Worm (Caenorhabditis elegans) whole organism, L4 larva: ENCODE data around the gene C25G4.7.

ENCODE experiments used
- F10B5.3 ChIP-seq: sonication (generic microtip); optimal IDR thresholded peaks from 2 replicates; lab custom pipeline; 2016; ENCODE audit warnings: mild to moderate bottlenecking, missing genetic modification characterization, missing compliant biosample characterization
- F44E2.7 ChIP-seq: fragments of 200-800 bp; sonication (Bioruptor generic); IDR thresholded peaks from 2 replicates; pipeline ENCODE4 v2.1.2; 2022; ENCODE audit warnings: missing genetic modification characterization, missing compliant biosample characterization
- T26A8.4 ChIP-seq: fragments of 200-800 bp; sonication (Bioruptor generic); IDR thresholded peaks from 2 replicates; pipeline ENCODE4 v1.3.6; 2022; ENCODE audit warnings: missing genetic modification characterization, missing compliant biosample characterization
- Y5F2A.4 ChIP-seq: fragments of 200-800 bp; sonication (Bioruptor generic); optimal IDR thresholded peaks from 2 replicates; lab custom pipeline; 2018; ENCODE audit warnings: mild to moderate bottlenecking, missing genetic modification characterization, missing compliant biosample characterization
- ZK337.2 ChIP-seq: fragments of 200-800 bp; sonication (Bioruptor generic); IDR thresholded peaks from 2 replicates; pipeline ENCODE4 v1.3.6; 2022; ENCODE audit warnings: missing genetic modification reagents, missing genetic modification characterization, missing compliant biosample characterization
- aha-1 ChIP-seq: fragments of 150-350 bp; peaks from one replicate; lab custom pipeline; 2014; ENCODE audit warnings: missing biosample characterization, missing genetic modification characterization
- aly-2 ChIP-seq: sonication (generic microtip); optimal IDR thresholded peaks from 2 replicates; lab custom pipeline; 2018; ENCODE audit warnings: missing biosample characterization, missing genetic modification characterization
- ama-1 ChIP-seq: fragments of 150-350 bp; optimal IDR thresholded peaks from 2 replicates; lab custom pipeline; 2014; ENCODE audit warnings: inconsistent platforms, mixed read lengths
- ceh-20 ChIP-seq: fragments of 200-800 bp; sonication (Bioruptor generic); IDR thresholded peaks from 2 replicates; pipeline ENCODE4 v1.3.6; 2022; ENCODE audit warnings: missing genetic modification reagents, missing genetic modification characterization, missing compliant biosample characterization
- ceh-62 ChIP-seq: sonication (generic microtip); optimal IDR thresholded peaks from 2 replicates; lab custom pipeline; 2017; ENCODE audit warnings: missing biosample characterization, missing genetic modification characterization
- ceh-82 ChIP-seq: sonication (generic microtip); optimal IDR thresholded peaks from 2 replicates; lab custom pipeline; 2017; ENCODE audit warnings: missing biosample characterization, missing genetic modification characterization
- ces-1 ChIP-seq: fragments of 150-350 bp; sonication (generic microtip); optimal IDR thresholded peaks from 4 replicates; lab custom pipeline; 2014; ENCODE audit warnings: missing biosample characterization, missing genetic modification reagents, missing genetic modification characterization
- daf-12 ChIP-seq: fragments of 150-350 bp; optimal IDR thresholded peaks from 2 replicates; lab custom pipeline; 2014; ENCODE audit warnings: missing biosample characterization, missing genetic modification reagents, missing genetic modification characterization
- daf-16 ChIP-seq, 3 experiments: sonication (generic microtip); optimal IDR thresholded peaks; 2 replicates each; lab custom pipeline; 2016 to 2017; ENCODE audit warnings: missing genetic modification characterization in 3 of 3, missing genetic modification reagents in 3 of 3, mild to moderate bottlenecking in 2 of 3, missing compliant biosample characterization in 2 of 3, missing biosample characterization in 1 of 3, moderate library complexity in 1 of 3
- dmd-9 ChIP-seq: fragments of 200-800 bp; sonication (Bioruptor generic); IDR thresholded peaks from 2 replicates; pipeline ENCODE4 v1.3.6; 2022; ENCODE audit warnings: missing genetic modification reagents, missing genetic modification characterization, missing compliant biosample characterization
- dpl-1 ChIP-seq: fragments of 150-350 bp; optimal IDR thresholded peaks from 2 replicates; lab custom pipeline; 2014; ENCODE audit warnings: missing biosample characterization, missing genetic modification reagents, missing genetic modification characterization
- duxl-1 ChIP-seq: sonication (generic microtip); optimal IDR thresholded peaks from 2 replicates; lab custom pipeline; 2016; ENCODE audit warnings: mild to moderate bottlenecking, missing genetic modification characterization, moderate library complexity, missing compliant biosample characterization; ENCODE audit not compliant: poor library complexity
- dve-1 ChIP-seq: sonication (generic microtip); optimal IDR thresholded peaks from 2 replicates; lab custom pipeline; 2017; ENCODE audit warnings: antibody characterized with exemption, mild to moderate bottlenecking, missing genetic modification characterization, missing compliant biosample characterization; ENCODE audit not compliant: insufficient read depth
- egl-43 ChIP-seq: fragments of 200-800 bp; sonication (Bioruptor generic); IDR thresholded peaks from 2 replicates; pipeline ENCODE4 v1.3.6; 2022; ENCODE audit warnings: missing genetic modification reagents, missing genetic modification characterization, missing compliant biosample characterization
- hlh-11 ChIP-seq: fragments of 200-800 bp; sonication (Bioruptor generic); optimal IDR thresholded peaks from 2 replicates; lab custom pipeline; 2018; ENCODE audit warnings: mild to moderate bottlenecking, missing genetic modification characterization, missing compliant biosample characterization
- hlh-30 ChIP-seq: sonication (generic microtip); optimal IDR thresholded peaks from 2 replicates; lab custom pipeline; 2017; ENCODE audit warnings: antibody characterized with exemption, mild to moderate bottlenecking, missing genetic modification characterization, missing compliant biosample characterization; ENCODE audit not compliant: insufficient read depth
- jun-1 ChIP-seq: fragments of 150-350 bp; optimal IDR thresholded peaks from 2 replicates; lab custom pipeline; 2014; ENCODE audit warnings: missing biosample characterization, missing genetic modification reagents, missing genetic modification characterization
- lin-1 ChIP-seq: fragments of 200-800 bp; sonication (Bioruptor generic); IDR thresholded peaks from 2 replicates; pipeline ENCODE4 v1.3.6; 2022; ENCODE audit warnings: missing genetic modification reagents, missing genetic modification characterization, missing compliant biosample characterization
- lin-13 ChIP-seq: fragments of 150-350 bp; optimal IDR thresholded peaks from 2 replicates; lab custom pipeline; 2014; ENCODE audit warnings: missing biosample characterization, missing genetic modification reagents, missing genetic modification characterization
- lin-15B ChIP-seq: fragments of 150-350 bp; sonication (generic microtip); optimal IDR thresholded peaks from 3 replicates; lab custom pipeline; 2014; ENCODE audit warnings: missing biosample characterization, missing genetic modification characterization
- lin-29 ChIP-seq: fragments of 200-800 bp; sonication (Bioruptor generic); IDR thresholded peaks from 2 replicates; pipeline ENCODE4 v1.3.6; 2022; ENCODE audit warnings: missing genetic modification reagents, missing genetic modification characterization, missing compliant biosample characterization
- lin-38 ChIP-seq: fragments of 200-800 bp; sonication (Bioruptor generic); IDR thresholded peaks from 2 replicates; pipeline ENCODE4 v1.3.6; 2022; ENCODE audit warnings: missing genetic modification reagents, missing genetic modification characterization, missing compliant biosample characterization
- lin-39 ChIP-seq: fragments of 150-350 bp; optimal IDR thresholded peaks from 2 replicates; lab custom pipeline; 2014; ENCODE audit warnings: missing biosample characterization, missing genetic modification reagents, missing genetic modification characterization
- mdt-29 ChIP-seq: fragments of 200-800 bp; sonication (Bioruptor generic); IDR thresholded peaks from 2 replicates; pipeline ENCODE4 v1.3.6; 2022; ENCODE audit warnings: missing genetic modification reagents, missing genetic modification characterization, missing compliant biosample characterization
- mep-1 ChIP-seq: fragments of 150-350 bp; sonication (generic microtip); optimal IDR thresholded peaks from 3 replicates; lab custom pipeline; 2014; ENCODE audit warnings: missing biosample characterization, missing genetic modification characterization
- mxl-2 ChIP-seq: fragments of 200-800 bp; sonication (Bioruptor generic); conservative IDR thresholded peaks from 2 replicates; pipeline ENCODE4 v1.3.6; 2022; ENCODE audit warnings: missing genetic modification reagents, missing genetic modification characterization, missing compliant biosample characterization
- nhr-102 ChIP-seq: sonication (generic microtip); optimal IDR thresholded peaks from 2 replicates; lab custom pipeline; 2016; ENCODE audit warnings: mild to moderate bottlenecking, missing genetic modification characterization, moderate library complexity, missing compliant biosample characterization
- nhr-111 ChIP-seq: fragments of 200-800 bp; sonication (Bioruptor generic); optimal IDR thresholded peaks from 2 replicates; lab custom pipeline; 2018; ENCODE audit warnings: mild to moderate bottlenecking, missing genetic modification characterization, missing compliant biosample characterization
- nhr-42 ChIP-seq: fragments of 200-800 bp; sonication (Bioruptor generic); IDR thresholded peaks from 2 replicates; pipeline ENCODE4 v1.3.6; 2022; ENCODE audit warnings: missing genetic modification characterization, missing compliant biosample characterization
- nhr-6 ChIP-seq: fragments of 150-350 bp; optimal IDR thresholded peaks from 2 replicates; lab custom pipeline; 2014; ENCODE audit warnings: missing biosample characterization, missing genetic modification characterization
- nhr-77 ChIP-seq: fragments of 150-350 bp; optimal IDR thresholded peaks from 2 replicates; lab custom pipeline; 2014; ENCODE audit warnings: missing biosample characterization, missing genetic modification characterization
- php-3 ChIP-seq: fragments of 200-800 bp; sonication (Bioruptor generic); IDR thresholded peaks from 2 replicates; pipeline ENCODE4 v1.3.6; 2022; ENCODE audit warnings: missing genetic modification reagents, missing genetic modification characterization, missing compliant biosample characterization
- saeg-2 ChIP-seq: fragments of 200-800 bp; sonication (Bioruptor generic); IDR thresholded peaks from 2 replicates; pipeline ENCODE4 v1.3.6; 2022; ENCODE audit warnings: missing genetic modification reagents, missing genetic modification characterization, missing compliant biosample characterization
- set-16 ChIP-seq: fragments of 200-800 bp; sonication (Bioruptor generic); IDR thresholded peaks from 2 replicates; pipeline ENCODE4 v1.3.6; 2022; ENCODE audit warnings: missing genetic modification reagents, missing genetic modification characterization, missing compliant biosample characterization
- skn-1 ChIP-seq: fragments of 150-350 bp; optimal IDR thresholded peaks from 2 replicates; lab custom pipeline; 2014; ENCODE audit warnings: missing biosample characterization, missing genetic modification characterization
- snpc-1.2 ChIP-seq: fragments of 200-800 bp; sonication (Bioruptor generic); IDR thresholded peaks from 2 replicates; pipeline ENCODE4 v1.3.6; 2022; ENCODE audit warnings: missing genetic modification reagents, missing genetic modification characterization, missing compliant biosample characterization
- snpc-4 ChIP-seq: fragments of 150-350 bp; optimal IDR thresholded peaks from 2 replicates; lab custom pipeline; 2014; ENCODE audit warnings: missing biosample characterization, missing genetic modification characterization
- unc-39 ChIP-seq: sonication (generic microtip); optimal IDR thresholded peaks from 2 replicates; lab custom pipeline; 2017; ENCODE audit warnings: missing biosample characterization, missing genetic modification characterization
- unc-62 ChIP-seq, 3 experiments: fragments of 150-350 bp in 1 of 3; sonication (generic microtip); optimal IDR thresholded peaks in 2 of 3; peaks in 1 of 3; 1 replicate in 1 of 3; 2 replicates in 2 of 3; lab custom pipeline; 2014 to 2017; ENCODE audit warnings: missing biosample characterization in 3 of 3, missing genetic modification characterization in 3 of 3, missing genetic modification reagents in 3 of 3, missing genotype in 1 of 3
- vab-7 ChIP-seq: fragments of 200-800 bp; sonication (Bioruptor generic); IDR thresholded peaks from 2 replicates; pipeline ENCODE4 v1.3.6; 2022; ENCODE audit warnings: missing genetic modification reagents, missing genetic modification characterization, missing compliant biosample characterization
- zfp-2 ChIP-seq: sonication (generic microtip); optimal IDR thresholded peaks from 2 replicates; lab custom pipeline; 2016; ENCODE audit warnings: mild to moderate bottlenecking, missing genetic modification characterization, missing compliant biosample characterization

The C25G4.7 gene

DNA sequence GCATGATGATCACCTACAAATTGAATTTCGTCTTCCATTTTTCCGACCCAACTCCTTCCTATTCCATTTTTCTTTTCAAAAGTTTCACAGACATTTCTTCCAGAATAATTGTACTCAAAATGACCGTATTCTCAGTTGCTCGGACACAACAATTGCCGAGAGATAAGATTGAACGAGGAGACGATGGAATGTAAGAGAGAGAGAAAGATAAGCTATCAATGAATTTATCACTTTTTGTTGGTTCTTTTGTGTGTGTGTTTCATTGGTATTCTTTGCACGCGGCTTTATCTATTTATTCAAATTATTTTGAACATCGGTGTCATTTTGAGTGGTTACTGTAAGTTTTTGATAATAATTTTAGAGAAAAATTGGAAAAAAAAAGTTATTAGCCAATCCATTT is 36.3 kb upstream of the C25G4.7 start, which contains the start of gene ugt-65 (continued):
- TF ChIP-seq zfp-2 (tag; lab: Kevin White, UChicago) (no peak), skn-1 (no peak), lin-15B (tag; lab: Kevin White, UChicago) (no peak)

DNA sequence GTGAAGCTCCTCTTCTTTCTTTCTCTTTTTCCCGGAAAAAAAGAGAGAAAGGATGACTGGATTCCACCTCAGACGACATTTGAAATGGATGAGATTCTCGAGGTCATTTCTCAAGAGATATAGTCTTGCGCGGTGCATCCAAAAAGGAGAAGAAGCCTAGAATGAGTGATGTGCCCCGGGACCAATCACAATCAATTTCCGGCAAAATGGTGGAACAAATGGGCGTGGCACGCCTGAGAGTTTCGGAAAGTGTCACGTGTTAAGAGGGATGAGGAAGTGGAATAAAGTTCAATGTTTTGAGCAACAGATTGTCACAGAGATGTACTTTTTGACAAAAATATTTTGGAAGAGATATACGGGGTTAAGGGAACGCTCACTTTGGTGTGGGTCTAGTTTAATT is 31.1 kb upstream of the C25G4.7 start:
- TF ChIP-seq duxl-1 (tag; lab: Kevin White, UChicago) (no peak), mdt-29 (GFP tag; lab: Robert Waterston, UW) (0 out of 2 replicates have a peak, but pooled peaks have one; percentile 11), ces-1 (no peak), ZK337.2 (no peak), ceh-82 (tag; lab: Kevin White, UChicago) (no peak), snpc-4 (tag; lab: Kevin White, UChicago) (no peak), lin-39 (tag; lab: Kevin White, UChicago) (no peak), ceh-20 (GFP tag; lab: Robert Waterston, UW) (peak; percentile 76), unc-62 (GFP tag; optimal IDR thresholded peaks at IDR 0.05 in 1 of 2; lab: Kevin White, UChicago) (peak in 1 of 2 experiments; percentile 97), unc-62 (tag; optimal IDR thresholded peaks at IDR 0.05; lab: Kevin White, UChicago) (no peak), dmd-9 (GFP tag; lab: Robert Waterston, UW) (no peak), F10B5.3 (tag; lab: Kevin White, UChicago) (no peak), ceh-62 (tag; lab: Kevin White, UChicago) (no peak), vab-7 (0 out of 2 replicates have a peak, but pooled peaks have one; percentile 45), unc-39 (tag; lab: Kevin White, UChicago) (no peak), jun-1 (no peak), dve-1 (tag; lab: Kevin White, UChicago) (no peak), php-3 (GFP tag; lab: Robert Waterston, UW) (no peak), hlh-30 (tag; lab: Kevin White, UChicago) (peak; percentile 53), aha-1 (tag; lab: Kevin White, UChicago) (peak; percentile 93), nhr-6 (no peak), mxl-2 (no peak), ama-1 (no peak), nhr-102 (no peak), F44E2.7 (GFP tag; lab: Robert Waterston, UW) (no peak), aly-2 (no peak), daf-16 (GFP tag; optimal IDR thresholded peaks at IDR 0.05; lab: Kevin White, UChicago) (no peak), daf-16 (tag; optimal IDR thresholded peaks at IDR 0.05; lab: Kevin White, UChicago) (no peak), lin-13 (GFP tag; lab: Kevin White, UChicago) (no peak), mep-1 (tag; lab: Kevin White, UChicago) (peak; percentile 9), Y5F2A.4 (no peak), zfp-2 (tag; lab: Kevin White, UChicago) (no peak), egl-43 (GFP tag; lab: Robert Waterston, UW) (no peak)

DNA sequence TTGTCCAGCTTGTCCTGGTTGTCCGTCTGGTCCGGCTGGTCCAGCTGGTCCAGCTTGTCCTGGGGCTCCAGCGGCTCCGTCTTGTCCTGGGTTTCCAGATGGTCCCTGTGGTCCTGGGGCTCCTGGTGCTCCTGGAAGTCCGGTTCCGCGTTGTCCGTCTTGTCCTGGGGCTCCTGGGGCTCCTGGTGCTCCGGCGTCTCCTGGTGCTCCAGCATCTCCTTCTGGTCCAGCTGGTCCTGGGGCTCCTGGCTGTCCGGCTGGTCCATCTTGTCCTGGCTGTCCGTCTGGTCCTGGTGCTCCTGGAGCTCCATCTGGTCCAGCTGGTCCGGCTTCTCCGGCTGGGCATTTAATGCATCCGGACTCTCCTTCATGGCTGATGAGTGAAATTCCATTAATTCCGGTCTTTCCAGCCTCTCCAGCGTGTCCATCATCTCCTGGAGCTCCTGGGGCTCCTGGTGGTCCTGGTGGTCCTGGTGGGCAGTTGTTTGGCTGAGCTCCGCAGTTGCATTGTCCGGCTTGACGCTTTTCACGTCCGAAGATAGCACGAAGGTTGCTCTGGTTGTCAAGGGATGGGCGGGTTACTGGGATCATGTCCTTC is 28.9 kb upstream of the C25G4.7 start:
- TF ChIP-seq nhr-77 = no peak
- no peak for TF ChIP-seq skn-1
- no peak for TF ChIP-seq nhr-42 (GFP tag; lab: Robert Waterston, UW)
- no peak for TF ChIP-seq lin-1 (GFP tag; lab: Robert Waterston, UW)
- TF ChIP-seq saeg-2 (GFP tag; lab: Robert Waterston, UW) = 0 out of 2 replicates have a peak, but pooled peaks have one; percentile 36
- TF ChIP-seq duxl-1 (tag; lab: Kevin White, UChicago) = no peak
- TF ChIP-seq set-16 (GFP tag; lab: Robert Waterston, UW) = peak; percentile 99
- no peak for TF ChIP-seq nhr-111 (GFP tag; lab: Kevin White, UChicago)
- TF ChIP-seq lin-38 (GFP tag; lab: Robert Waterston, UW) = no peak
- no peak; the same call in 1 of the 2 replicates for TF ChIP-seq mxl-2
- TF ChIP-seq daf-12 (tag; lab: Kevin White, UChicago) = no peak
- peak; percentile 49 for TF ChIP-seq hlh-11 (tag; lab: Kevin White, UChicago)
- 0 out of 2 replicates have a peak, but pooled peaks have one; percentile 13 for TF ChIP-seq php-3 (GFP tag; lab: Robert Waterston, UW)
- 0 out of 2 replicates have a peak, but pooled peaks have one; percentile 17 for TF ChIP-seq lin-29 (GFP tag; lab: Robert Waterston, UW)
- no peak for TF ChIP-seq aha-1 (tag; lab: Kevin White, UChicago)
- no peak for TF ChIP-seq zfp-2 (tag; lab: Kevin White, UChicago)
- TF ChIP-seq snpc-1.2 (GFP tag; lab: Robert Waterston, UW) = 0 out of 2 replicates have a peak, but pooled peaks have one; percentile 5
- TF ChIP-seq F44E2.7 (GFP tag; lab: Robert Waterston, UW) = 0 out of 2 replicates have a peak, but pooled peaks have one; percentile 32
- no peak for TF ChIP-seq Y5F2A.4
- TF ChIP-seq dpl-1 (GFP tag; lab: Kevin White, UChicago) = no peak
- TF ChIP-seq T26A8.4 (GFP tag; lab: Robert Waterston, UW) = peak; percentile 47; the same call in 1 of the 2 replicates
